Fruit fly (Drosophila melanogaster) whole organism, embryonic: ENCODE data around the gene PolD2.

ENCODE experiments used
- BtbVII ChIP-seq: fragments of 200-800 bp; sonication (Bioruptor generic); optimal IDR thresholded peaks from 3 replicates; lab custom pipeline; 2017; ENCODE audit warnings: missing biosample characterization, mild to moderate bottlenecking, missing genetic modification characterization
- CG10209 ChIP-seq: fragments of 200-800 bp; sonication (Bioruptor generic); optimal IDR thresholded peaks from 3 replicates; lab custom pipeline; 2017; ENCODE audit warnings: missing biosample characterization, mild to moderate bottlenecking, missing genetic modification characterization, missing genetic modification reagents
- CG1024 ChIP-seq: fragments of 200-800 bp; sonication (Bioruptor generic); IDR thresholded peaks from 2 replicates; pipeline ENCODE4 v1.3.6; 2022; ENCODE audit warnings: missing biosample characterization, missing genetic modification characterization
- CG10431 ChIP-seq: fragments of 200-800 bp; sonication (Bioruptor generic); optimal IDR thresholded peaks from 3 replicates; lab custom pipeline; 2018; ENCODE audit warnings: missing biosample characterization, mild to moderate bottlenecking, missing genetic modification characterization
- CG10565 ChIP-seq: fragments of 200-800 bp; sonication (Bioruptor generic); optimal IDR thresholded peaks from 3 replicates; lab custom pipeline; 2016; ENCODE audit warnings: missing biosample characterization, mild to moderate bottlenecking, missing genetic modification characterization
- CG12219 ChIP-seq: fragments of 200-800 bp; sonication (Bioruptor generic); optimal IDR thresholded peaks from 3 replicates; lab custom pipeline; 2018; ENCODE audit warnings: missing biosample characterization, mild to moderate bottlenecking, missing genetic modification characterization
- CG14441 ChIP-seq: fragments of 200-800 bp; sonication (Bioruptor generic); IDR thresholded peaks from 2 replicates; pipeline ENCODE4 v1.3.6; 2022; ENCODE audit warnings: missing biosample characterization, missing genetic modification characterization
- CG15601 ChIP-seq: fragments of 200-800 bp; sonication (Bioruptor generic); optimal IDR thresholded peaks from 3 replicates; lab custom pipeline; 2019; ENCODE audit warnings: missing biosample characterization, mild to moderate bottlenecking, missing genetic modification characterization, moderate library complexity
- CG17612 ChIP-seq: fragments of 200-800 bp; sonication (Bioruptor generic); IDR thresholded peaks from 2 replicates; pipeline ENCODE4 v1.3.6; 2022; ENCODE audit warnings: missing biosample characterization, missing genetic modification characterization
- CG18011 ChIP-seq: fragments of 200-800 bp; sonication (Bioruptor generic); optimal IDR thresholded peaks from 2 replicates; lab custom pipeline; 2017; ENCODE audit warnings: missing biosample characterization, missing genetic modification characterization, mild to moderate bottlenecking, moderate library complexity, missing genotype
- CG2199 ChIP-seq: fragments of 200-800 bp; sonication (Bioruptor generic); IDR thresholded peaks from 3 replicates; pipeline ENCODE4 v1.3.6; 2022; ENCODE audit warnings: missing biosample characterization, missing genetic modification characterization
- CG2202 ChIP-seq: fragments of 200-800 bp; sonication (Bioruptor generic); optimal IDR thresholded peaks from 2 replicates; lab custom pipeline; 2018; ENCODE audit warnings: missing biosample characterization, mild to moderate bottlenecking, missing genetic modification characterization
- CG4424 ChIP-seq: fragments of 200-800 bp; sonication (Bioruptor generic); optimal IDR thresholded peaks from 3 replicates; lab custom pipeline; 2016; ENCODE audit warnings: missing biosample characterization, missing genetic modification characterization
- CG4707 ChIP-seq: fragments of 200-800 bp; sonication (Bioruptor generic); optimal IDR thresholded peaks from 2 replicates; lab custom pipeline; 2018; ENCODE audit warnings: missing biosample characterization, mild to moderate bottlenecking, missing genetic modification characterization, moderate library complexity
- CG5245 ChIP-seq: fragments of 200-800 bp; sonication (Bioruptor generic); optimal IDR thresholded peaks from 3 replicates; lab custom pipeline; 2016; ENCODE audit warnings: missing biosample characterization, missing genetic modification characterization
- CG6654 ChIP-seq: fragments of 200-800 bp; sonication (Bioruptor generic); optimal IDR thresholded peaks from 2 replicates; lab custom pipeline; 2017; ENCODE audit warnings: missing biosample characterization, mild to moderate bottlenecking, missing genetic modification characterization
- CG7786 ChIP-seq: fragments of 200-800 bp; sonication (Bioruptor generic); optimal IDR thresholded peaks from 2 replicates; lab custom pipeline; 2016; ENCODE audit warnings: missing biosample characterization, missing genetic modification characterization
- CG8388 ChIP-seq: fragments of 200-800 bp; sonication (Bioruptor generic); optimal IDR thresholded peaks from 2 replicates; lab custom pipeline; 2019; ENCODE audit warnings: missing biosample characterization, mild to moderate bottlenecking, missing genetic modification characterization, moderate library complexity
- CG9437 ChIP-seq: fragments of 200-800 bp; sonication (Bioruptor generic); optimal IDR thresholded peaks from 2 replicates; lab custom pipeline; 2018; ENCODE audit warnings: missing biosample characterization, mild to moderate bottlenecking, missing genetic modification characterization
- Chrac-16 ChIP-seq: fragments of 200-800 bp; sonication (Bioruptor generic); optimal IDR thresholded peaks from 3 replicates; lab custom pipeline; 2016; ENCODE audit warnings: missing biosample characterization, missing genetic modification characterization
- Dek ChIP-seq: fragments of 200-800 bp; sonication (Bioruptor generic); optimal IDR thresholded peaks from 3 replicates; lab custom pipeline; 2019; ENCODE audit warnings: missing biosample characterization, mild to moderate bottlenecking, missing genetic modification characterization, moderate library complexity
- Lim3 ChIP-seq: fragments of 200-800 bp; sonication (Bioruptor generic); IDR thresholded peaks from 2 replicates; pipeline ENCODE4 v1.3.6; 2022; ENCODE audit warnings: missing biosample characterization, missing genetic modification characterization
- Lpt ChIP-seq: fragments of >200 bp; optimal IDR thresholded peaks from 2 replicates; lab custom pipeline; 2018; ENCODE audit warnings: missing biosample characterization, missing genetic modification characterization
- Nf-YA ChIP-seq: fragments of 200-800 bp; sonication (Bioruptor generic); IDR thresholded peaks from 2 replicates; pipeline ENCODE4 v1.3.6; 2022; ENCODE audit warnings: missing biosample characterization, missing genetic modification characterization
- PHDP ChIP-seq: fragments of 200-800 bp; sonication (Bioruptor generic); optimal IDR thresholded peaks from 3 replicates; lab custom pipeline; 2018; ENCODE audit warnings: missing biosample characterization, mild to moderate bottlenecking, missing genetic modification characterization, moderate library complexity
- Pdp1 ChIP-seq, 2 experiments: fragments of 200-800 bp; sonication (Bioruptor generic); optimal IDR thresholded peaks; 3 replicates each; lab custom pipeline; 2016; ENCODE audit warnings: missing biosample characterization in 2 of 2, missing genetic modification characterization in 2 of 2, mild to moderate bottlenecking in 1 of 2, moderate library complexity in 1 of 2
- Side ChIP-seq: fragments of 200-800 bp; sonication (Bioruptor generic); optimal IDR thresholded peaks from 2 replicates; lab custom pipeline; 2016; ENCODE audit warnings: missing biosample characterization, missing genetic modification characterization
- TFAM ChIP-seq: fragments of 200-800 bp; sonication (Bioruptor generic); optimal IDR thresholded peaks from 2 replicates; lab custom pipeline; 2017; ENCODE audit warnings: missing biosample characterization, missing genetic modification characterization, inconsistent platforms
- al ChIP-seq: fragments of 200-800 bp; sonication (Bioruptor generic); IDR thresholded peaks from 2 replicates; pipeline ENCODE4 v1.3.6; 2022; ENCODE audit warnings: missing biosample characterization, missing genetic modification characterization
- cad ChIP-seq: fragments of >200 bp; optimal IDR thresholded peaks from 2 replicates; lab custom pipeline; 2017; ENCODE audit warnings: missing biosample characterization, missing genetic modification characterization
- cg ChIP-seq: fragments of 200-800 bp; sonication (Bioruptor generic); optimal IDR thresholded peaks from 3 replicates; lab custom pipeline; 2019; ENCODE audit warnings: missing biosample characterization, mild to moderate bottlenecking, missing genetic modification characterization, moderate library complexity
- chm ChIP-seq: fragments of 200-800 bp; sonication (Bioruptor generic); IDR thresholded peaks from 2 replicates; pipeline ENCODE4 v1.3.6; 2022; ENCODE audit warnings: missing biosample characterization, missing genetic modification characterization
- chn ChIP-seq: fragments of 200-800 bp; sonication (Bioruptor generic); optimal IDR thresholded peaks from 2 replicates; lab custom pipeline; 2016; ENCODE audit warnings: missing biosample characterization, missing genetic modification characterization
- croc ChIP-seq: fragments of 200-800 bp; sonication (Bioruptor generic); conservative IDR thresholded peaks from 3 replicates; pipeline ENCODE4 v1.3.6; 2022; ENCODE audit warnings: missing biosample characterization, missing genetic modification characterization
- crp ChIP-seq, 2 experiments: fragments of 200-800 bp; sonication (Bioruptor generic); optimal IDR thresholded peaks; 2 replicates in 1 of 2; 3 replicates in 1 of 2; lab custom pipeline; 2017; ENCODE audit warnings: missing biosample characterization in 2 of 2, missing genetic modification characterization in 2 of 2, mild to moderate bottlenecking in 1 of 2, moderate library complexity in 1 of 2
- dysf ChIP-seq: fragments of 200-800 bp; sonication (Bioruptor generic); IDR thresholded peaks from 3 replicates; pipeline ENCODE4 v1.3.6; 2022; ENCODE audit warnings: missing biosample characterization, missing genetic modification characterization
- emc ChIP-seq: fragments of 200-800 bp; sonication (Bioruptor generic); optimal IDR thresholded peaks from 2 replicates; lab custom pipeline; 2016; ENCODE audit warnings: missing biosample characterization, missing genetic modification characterization
- h ChIP-seq: fragments of >200 bp; optimal IDR thresholded peaks from 2 replicates; lab custom pipeline; 2017
- her ChIP-seq: fragments of 200-800 bp; sonication (Bioruptor generic); optimal IDR thresholded peaks from 2 replicates; lab custom pipeline; 2016; ENCODE audit warnings: missing biosample characterization, missing genetic modification characterization
- insv ChIP-seq, 2 experiments: fragments of 200-800 bp; sonication (Bioruptor generic); optimal IDR thresholded peaks; 3 replicates each; lab custom pipeline; 2016 to 2018; ENCODE audit warnings: missing biosample characterization in 2 of 2, missing genetic modification characterization in 2 of 2
- lab ChIP-seq: fragments of 200-800 bp; sonication (Bioruptor generic); optimal IDR thresholded peaks from 3 replicates; lab custom pipeline; 2017; ENCODE audit warnings: missing biosample characterization, missing genetic modification characterization, mild to moderate bottlenecking, moderate library complexity, missing genetic modification reagents
- onecut ChIP-seq: fragments of 200-800 bp; sonication (Bioruptor generic); IDR thresholded peaks from 2 replicates; pipeline ENCODE4 v1.3.6; 2022; ENCODE audit warnings: missing biosample characterization, missing genetic modification characterization
- pb ChIP-seq: fragments of 200-800 bp; sonication (Bioruptor generic); optimal IDR thresholded peaks from 3 replicates; lab custom pipeline; 2016; ENCODE audit warnings: missing biosample characterization, missing genetic modification characterization
- phol ChIP-seq: fragments of 200-800 bp; sonication (Bioruptor generic); optimal IDR thresholded peaks from 3 replicates; lab custom pipeline; 2018; ENCODE audit warnings: missing biosample characterization, mild to moderate bottlenecking, missing genetic modification characterization, moderate library complexity
- sc ChIP-seq, 3 experiments: fragments of >200 bp in 2 of 3; fragments of 200-800 bp in 1 of 3; sonication (Bioruptor generic) in 1 of 3; optimal IDR thresholded peaks; 2 replicates in 2 of 3; 3 replicates in 1 of 3; lab custom pipeline; 2017; ENCODE audit warnings: mild to moderate bottlenecking in 1 of 3, missing biosample characterization in 1 of 3, missing genetic modification characterization in 1 of 3, missing genetic modification reagents in 1 of 3
- sd ChIP-seq: fragments of 200-800 bp; sonication (Bioruptor generic); optimal IDR thresholded peaks from 3 replicates; lab custom pipeline; 2018; ENCODE audit warnings: missing biosample characterization, mild to moderate bottlenecking, missing genetic modification characterization, moderate library complexity
- tx ChIP-seq: fragments of 200-800 bp; sonication (Bioruptor generic); optimal IDR thresholded peaks from 2 replicates; lab custom pipeline; 2016; ENCODE audit warnings: missing biosample characterization, missing genetic modification characterization
- zen2 ChIP-seq: fragments of 200-800 bp; sonication (Bioruptor generic); IDR thresholded peaks from 3 replicates; pipeline ENCODE4 v1.3.6; 2022; ENCODE audit warnings: missing biosample characterization, missing genetic modification characterization; ENCODE audit not compliant: partially characterized antibody

The PolD2 gene

DNA sequence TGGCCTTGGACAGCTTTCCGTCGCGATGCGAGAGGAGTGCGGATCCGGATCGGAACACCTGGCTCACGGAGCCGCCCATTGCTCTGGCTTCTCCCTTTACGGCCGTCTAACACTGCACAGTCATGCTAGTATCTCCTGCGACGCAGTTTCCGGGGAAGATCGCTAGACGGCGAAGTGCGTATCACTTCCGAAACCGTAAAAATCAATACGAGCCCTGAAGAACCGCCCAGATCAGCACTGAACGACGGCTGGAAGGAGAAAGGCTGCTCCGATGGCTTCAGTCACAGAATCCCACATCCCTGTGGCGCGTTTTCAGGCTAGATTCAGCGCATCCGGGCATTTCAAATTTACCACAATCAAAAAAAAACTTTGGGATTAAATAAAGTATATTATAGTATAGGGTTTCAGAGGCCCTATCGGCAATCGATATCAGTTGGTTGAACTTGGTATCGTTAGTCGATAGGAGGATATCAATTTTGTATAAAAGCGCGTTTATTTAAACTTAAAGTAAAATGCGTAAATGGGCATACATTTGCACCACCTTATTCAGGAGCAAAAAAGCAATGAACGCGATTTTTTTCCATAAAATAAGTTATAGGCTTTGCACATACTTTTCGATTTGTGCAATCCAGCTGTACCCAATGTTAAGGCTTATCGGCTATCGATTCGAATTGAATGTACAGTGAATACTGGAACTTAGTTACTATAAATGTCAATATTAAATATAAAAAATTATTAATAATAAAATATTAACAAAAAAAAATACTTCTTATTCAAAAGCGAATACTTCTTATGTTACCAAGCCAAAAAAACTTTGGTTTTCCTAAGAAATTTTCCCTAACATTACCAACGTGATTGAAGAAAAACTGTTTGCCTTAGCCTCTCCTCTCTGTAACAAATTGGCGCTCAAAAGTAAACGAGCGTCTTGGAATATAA is at the start of gene PolD2, which contains the start of gene CG13933 (continued):
- TF ChIP-seq sd (tag; lab: Kevin White, UChicago) = no peak
- TF ChIP-seq insv (GFP tag; optimal IDR thresholded peaks at IDR 0.05; lab: Kevin White, UChicago) = peak in 1 of 2 experiments; percentile 67
- TF ChIP-seq Chrac-16 (GFP tag; lab: Kevin White, UChicago) = peak; percentile 97
- peak; percentile 97 for TF ChIP-seq CG15601 (tag; lab: Kevin White, UChicago)
- TF ChIP-seq CG10565 (GFP tag; lab: Kevin White, UChicago) = peak; percentile 5
- TF ChIP-seq Side (GFP tag; lab: Kevin White, UChicago) = peak; percentile 74
- peak; percentile 99 for TF ChIP-seq CG14441
- peak; percentile 92 for TF ChIP-seq CG1024
- TF ChIP-seq CG2202 (tag; lab: Kevin White, UChicago) = peak; percentile 96
- TF ChIP-seq Lpt = no peak
- TF ChIP-seq lab = peak; percentile 92
- TF ChIP-seq zen2 (GFP tag; lab: Robert Waterston, UW) = peak; percentile 75; the same call in 2 of the 3 replicates
- TF ChIP-seq pb (GFP tag; lab: Kevin White, UChicago) = no peak
- no peak for TF ChIP-seq CG4424 (GFP tag; lab: Kevin White, UChicago)
- peak; percentile 97 for TF ChIP-seq CG10209
- TF ChIP-seq CG8388 (GFP tag; lab: Kevin White, UChicago) = peak; percentile 96
- peak; percentile 94 for TF ChIP-seq al
- TF ChIP-seq phol (tag; lab: Kevin White, UChicago) = peak; percentile 88
- peak; percentile 97 for TF ChIP-seq Dek
- no peak for TF ChIP-seq h (lab: Kevin White, UChicago)
- peak; percentile 92 for TF ChIP-seq Nf-YA (GFP tag; lab: Robert Waterston, UW)
- TF ChIP-seq onecut (GFP tag; lab: Robert Waterston, UW) = peak; percentile 91
- TF ChIP-seq her (GFP tag; lab: Kevin White, UChicago) = peak; percentile 69
- peak; percentile 89 for TF ChIP-seq CG2199 (GFP tag; lab: Robert Waterston, UW)
- TF ChIP-seq cg (GFP tag; lab: Kevin White, UChicago) = no peak
- TF ChIP-seq Lim3 (GFP tag; lab: Robert Waterston, UW) = peak; percentile 95
- peak; percentile 87 for TF ChIP-seq dysf (GFP tag; lab: Robert Waterston, UW)
- peak; percentile 91 for TF ChIP-seq CG4707 (GFP tag; lab: Kevin White, UChicago)
- TF ChIP-seq CG7786 (GFP tag; lab: Kevin White, UChicago) = peak; percentile 85
- peak; percentile 99 for TF ChIP-seq PHDP (tag; lab: Kevin White, UChicago)
- TF ChIP-seq tx (GFP tag; lab: Kevin White, UChicago) = peak; percentile 83
- peak; percentile 98 for TF ChIP-seq chm (GFP tag; lab: Robert Waterston, UW)
- peak; percentile 86 for TF ChIP-seq chn (GFP tag; lab: Kevin White, UChicago)
- peak; percentile 95 for TF ChIP-seq CG17612 (GFP tag; lab: Robert Waterston, UW)
- TF ChIP-seq CG5245 (GFP tag; lab: Kevin White, UChicago) = peak; percentile 55
- peak; percentile 96 for TF ChIP-seq croc (GFP tag; lab: Robert Waterston, UW)
- peak; percentile 20 for TF ChIP-seq TFAM (GFP tag; lab: Kevin White, UChicago)
- peak; percentile 93 for TF ChIP-seq CG10431 (GFP tag; lab: Kevin White, UChicago)
- no peak for TF ChIP-seq cad (GFP tag; lab: Kevin White, UChicago)
- TF ChIP-seq CG9437 (GFP tag; lab: Kevin White, UChicago) = peak; percentile 94
- peak; percentile 1 for TF ChIP-seq emc
- TF ChIP-seq BtbVII (GFP tag; lab: Kevin White, UChicago) = no peak
- TF ChIP-seq crp (GFP tag; optimal IDR thresholded peaks at IDR 0.05; lab: Kevin White, UChicago) = peak; percentile 25 to 74
- TF ChIP-seq sc (optimal IDR thresholded peaks at IDR 0.05; lab: Kevin White, UChicago) = no peak
- peak; percentile 96 for TF ChIP-seq sc (GFP tag; optimal IDR thresholded peaks at IDR 0.05; lab: Kevin White, UChicago)
- peak; percentile 78 to 83 for TF ChIP-seq Pdp1 (GFP tag; optimal IDR thresholded peaks at IDR 0.05; lab: Kevin White, UChicago)
- TF ChIP-seq CG12219 (GFP tag; lab: Kevin White, UChicago) = peak; percentile 93
- TF ChIP-seq CG6654 (GFP tag; lab: Kevin White, UChicago) = peak; percentile 65
- TF ChIP-seq CG18011 = peak; percentile 88
